Worm (Caenorhabditis elegans): ENCODE data around the gene F26G5.1.

The F26G5.1 gene

ce11 chrV:4975140-4975539, at the start of gene F26G5.1:
F26G5.1 (plus strand) TSS chrV:4975478.
- TF ChIP-seq W03F9.2 (tag; optimal IDR thresholded peaks at IDR 0.05) (no peak), him-1 (tag; optimal IDR thresholded peaks at IDR 0.05) (no peak), dao-5 (tag; optimal IDR thresholded peaks at IDR 0.05) (no peak)

ce11 chrV:4926371-4926770, 48.9 kb upstream of the F26G5.1 start, which contains the start of gene srh-21:
srh-21 (plus strand) TSS chrV:4926671.
- TF ChIP-seq him-1 (tag; optimal IDR thresholded peaks at IDR 0.05) (no peak), dao-5 (tag; optimal IDR thresholded peaks at IDR 0.05) (no peak), W03F9.2 (tag; optimal IDR thresholded peaks at IDR 0.05) (no peak)

- no peak for TF ChIP-seq dao-5 (tag; optimal IDR thresholded peaks at IDR 0.05)
- TF ChIP-seq W03F9.2 (tag; optimal IDR thresholded peaks at IDR 0.05): no peak
- no peak for TF ChIP-seq him-1 (tag; optimal IDR thresholded peaks at IDR 0.05)
Observed at ce11 chrV:4929842-4930241, 45.4 kb upstream of the F26G5.1 start, which contains the start of gene str-205. str-205 (minus strand) TSS chrV:4929942.

ce11 chrV:4932814-4933213, 42.5 kb upstream of the F26G5.1 start, which contains the start of gene C02E7.10:
C02E7.10 (minus strand) TSS chrV:4933045.
- TF ChIP-seq dao-5 (tag; optimal IDR thresholded peaks at IDR 0.05) (no peak), W03F9.2 (tag; optimal IDR thresholded peaks at IDR 0.05) (no peak), him-1 (tag; optimal IDR thresholded peaks at IDR 0.05) (no peak)

ce11 chrV:4933268-4933667, 42.0 kb upstream of the F26G5.1 start:
- TF ChIP-seq W03F9.2 (tag; optimal IDR thresholded peaks at IDR 0.05): no peak
- TF ChIP-seq dao-5 (tag; optimal IDR thresholded peaks at IDR 0.05): no peak
- no peak for TF ChIP-seq him-1 (tag; optimal IDR thresholded peaks at IDR 0.05)

ce11 chrV:4934406-4934805, 40.9 kb upstream of the F26G5.1 start, which contains the start of gene catp-2:
catp-2 (plus strand) TSS chrV:4934706.
- no peak for TF ChIP-seq W03F9.2 (tag; optimal IDR thresholded peaks at IDR 0.05)
- TF ChIP-seq him-1 (tag; optimal IDR thresholded peaks at IDR 0.05): no peak
- no peak for TF ChIP-seq dao-5 (tag; optimal IDR thresholded peaks at IDR 0.05)

- TF ChIP-seq dao-5 (tag; optimal IDR thresholded peaks at IDR 0.05) (no peak), him-1 (tag; optimal IDR thresholded peaks at IDR 0.05) (no peak), W03F9.2 (tag; optimal IDR thresholded peaks at IDR 0.05) (no peak)
Observed at ce11 chrV:4935096-4935495, 40.2 kb upstream of the F26G5.1 start.

ce11 chrV:4937337-4937736, 37.9 kb upstream of the F26G5.1 start:
- TF ChIP-seq him-1 (tag; optimal IDR thresholded peaks at IDR 0.05) (no peak), W03F9.2 (tag; optimal IDR thresholded peaks at IDR 0.05) (no peak), dao-5 (tag; optimal IDR thresholded peaks at IDR 0.05) (no peak)

- TF ChIP-seq W03F9.2 (tag; optimal IDR thresholded peaks at IDR 0.05): no peak
- TF ChIP-seq him-1 (tag; optimal IDR thresholded peaks at IDR 0.05): no peak
- TF ChIP-seq dao-5 (tag; optimal IDR thresholded peaks at IDR 0.05): no peak
Observed at ce11 chrV:4944219-4944618, 31.1 kb upstream of the F26G5.1 start, which contains the start of gene str-211. str-211 (minus strand) TSS chrV:4944319.

- TF ChIP-seq dao-5 (tag; optimal IDR thresholded peaks at IDR 0.05) (no peak), him-1 (tag; optimal IDR thresholded peaks at IDR 0.05) (no peak), W03F9.2 (tag; optimal IDR thresholded peaks at IDR 0.05) (no peak)
Observed at ce11 chrV:4948635-4949034, 26.6 kb upstream of the F26G5.1 start, which contains the start of gene str-209. str-209 (plus strand) TSS chrV:4948935.

ce11 chrV:4951434-4951833, 23.8 kb upstream of the F26G5.1 start, which contains the start of gene str-207:
str-207 (plus strand) TSS chrV:4951734.
- no peak for TF ChIP-seq dao-5 (tag; optimal IDR thresholded peaks at IDR 0.05)
- TF ChIP-seq him-1 (tag; optimal IDR thresholded peaks at IDR 0.05): no peak
- no peak for TF ChIP-seq W03F9.2 (tag; optimal IDR thresholded peaks at IDR 0.05)

ce11 chrV:4956529-4956928, 18.7 kb upstream of the F26G5.1 start, which contains the start of gene str-208:
str-208 (plus strand) TSS chrV:4956829.
- TF ChIP-seq dao-5 (tag; optimal IDR thresholded peaks at IDR 0.05) (no peak), W03F9.2 (tag; optimal IDR thresholded peaks at IDR 0.05) (no peak), him-1 (tag; optimal IDR thresholded peaks at IDR 0.05) (no peak)

ce11 chrV:4957619-4958018, 17.7 kb upstream of the F26G5.1 start:
- TF ChIP-seq dao-5 (tag; optimal IDR thresholded peaks at IDR 0.05): no peak
- no peak for TF ChIP-seq W03F9.2 (tag; optimal IDR thresholded peaks at IDR 0.05)
- no peak for TF ChIP-seq him-1 (tag; optimal IDR thresholded peaks at IDR 0.05)

ce11 chrV:4960686-4961085, 14.6 kb upstream of the F26G5.1 start:
- no peak for TF ChIP-seq W03F9.2 (tag; optimal IDR thresholded peaks at IDR 0.05)
- TF ChIP-seq him-1 (tag; optimal IDR thresholded peaks at IDR 0.05): no peak
- TF ChIP-seq dao-5 (tag; optimal IDR thresholded peaks at IDR 0.05): no peak

- TF ChIP-seq dao-5 (tag; optimal IDR thresholded peaks at IDR 0.05) (no peak), W03F9.2 (tag; optimal IDR thresholded peaks at IDR 0.05) (no peak), him-1 (tag; optimal IDR thresholded peaks at IDR 0.05) (no peak)
Observed at ce11 chrV:4962968-4963367, 12.3 kb upstream of the F26G5.1 start, which contains the start of gene tam-1. tam-1 (minus strand) TSS chrV:4963102.

Measured in whole organism, L4/young adult.